Fruit fly (Drosophila melanogaster): ENCODE measurements around the gene Lk6.

Gene Lk6

dm6 chr3R:11760669-11761387 is 3.4 kb downstream of the Lk6 start (continued):
- TF ChIP-seq Sox100B (GFP tag; optimal IDR thresholded peaks at IDR 0.05) (peak; percentile 99), unpg (GFP tag; optimal IDR thresholded peaks at IDR 0.05) (peak; percentile 100), Usf (GFP tag; optimal IDR thresholded peaks at IDR 0.05) (peak; percentile 99), ERR (GFP tag; optimal IDR thresholded peaks at IDR 0.05) (peak; percentile 100), Trl (optimal IDR thresholded peaks at IDR 0.05) (peak; percentile 97 to 100), Trl (GFP tag; optimal IDR thresholded peaks at IDR 0.05) (peak; percentile 100), nau (GFP tag; optimal IDR thresholded peaks at IDR 0.05) (peak; percentile 99), schlank (tag; optimal IDR thresholded peaks at IDR 0.05) (peak; percentile 100), bsh (GFP tag; optimal IDR thresholded peaks at IDR 0.05) (peak; percentile 100), HmgZ (tag; optimal IDR thresholded peaks at IDR 0.05) (peak; percentile 100), CG17385 (GFP tag; optimal IDR thresholded peaks at IDR 0.05) (peak; percentile 100), Fer2 (tag; optimal IDR thresholded peaks at IDR 0.05) (peak; percentile 99), vvl (GFP tag; IDR thresholded peaks at IDR 0.05) (no peak), E2f1 (GFP tag; IDR thresholded peaks at IDR 0.05) (no peak), Meics (GFP tag; optimal IDR thresholded peaks at IDR 0.05) (peak; percentile 100), lilli (GFP tag; optimal IDR thresholded peaks at IDR 0.05) (peak; percentile 100), CG12744 (GFP tag; optimal IDR thresholded peaks at IDR 0.05) (peak; percentile 100), ci (GFP tag; IDR thresholded peaks at IDR 0.05) (no peak), pum (GFP tag; optimal IDR thresholded peaks at IDR 0.05) (peak; percentile 100), CG8924 (tag; optimal IDR thresholded peaks at IDR 0.05) (peak; percentile 100), maf-S (GFP tag; optimal IDR thresholded peaks at IDR 0.05) (peak; percentile 100), BtbVII (GFP tag; optimal IDR thresholded peaks at IDR 0.05) (peak; percentile 100), CG2889 (GFP tag; IDR thresholded peaks at IDR 0.05) (no peak), crol (GFP tag; IDR thresholded peaks at IDR 0.05) (no peak), CG2120 (GFP tag; optimal IDR thresholded peaks at IDR 0.05) (peak; percentile 100), pan (optimal IDR thresholded peaks at IDR 0.05) (no peak), pan (GFP tag; optimal IDR thresholded peaks at IDR 0.05 in 1 of 2, IDR thresholded peaks at IDR 0.05 in 1 of 2) (no peak), CG17612 (GFP tag; IDR thresholded peaks at IDR 0.05) (no peak), CG2199 (GFP tag; IDR thresholded peaks at IDR 0.05) (no peak), CG1603 (tag; optimal IDR thresholded peaks at IDR 0.05) (peak; percentile 99), sna (GFP tag; IDR thresholded peaks at IDR 0.05; ENCODE audit: partially characterized antibody) (no peak), Hmr (GFP tag; optimal IDR thresholded peaks at IDR 0.05) (peak; percentile 100), CG12769 (tag; optimal IDR thresholded peaks at IDR 0.05) (peak; percentile 100), Rfx (GFP tag; IDR thresholded peaks at IDR 0.05) (no peak), Hsf (GFP tag; optimal IDR thresholded peaks at IDR 0.05) (peak; percentile 100), CG17361 (GFP tag; IDR thresholded peaks at IDR 0.05) (no peak), CG5180 (GFP tag; optimal IDR thresholded peaks at IDR 0.05) (peak; percentile 95), PHDP (tag; optimal IDR thresholded peaks at IDR 0.05) (peak; percentile 100), D19B (GFP tag; optimal IDR thresholded peaks at IDR 0.05) (peak; percentile 98), bowl (GFP tag; IDR thresholded peaks at IDR 0.05) (no peak), Antp (GFP tag; optimal IDR thresholded peaks at IDR 0.05) (peak; percentile 100), cas (GFP tag; IDR thresholded peaks at IDR 0.05) (no peak), CG10209 (GFP tag; optimal IDR thresholded peaks at IDR 0.05) (peak; percentile 100), CG31224 (GFP tag; IDR thresholded peaks at IDR 0.05) (no peak), pho (GFP tag; optimal IDR thresholded peaks at IDR 0.05) (peak; percentile 100), YL-1 (GFP tag; optimal IDR thresholded peaks at IDR 0.05) (peak; percentile 99), Neu2 (GFP tag; optimal IDR thresholded peaks at IDR 0.05; ENCODE audit: borderline replicate concordance) (peak; percentile 99), jing (GFP tag; optimal IDR thresholded peaks at IDR 0.05) (peak; percentile 100), CG17912 (GFP tag; optimal IDR thresholded peaks at IDR 0.05) (peak; percentile 99), cg (GFP tag; optimal IDR thresholded peaks at IDR 0.05) (peak; percentile 80), h (optimal IDR thresholded peaks at IDR 0.05) (no peak)
